Worm (Caenorhabditis elegans) whole organism, late embryonic: ENCODE data around the gene C05B5.17.

Source experiments
- ceh-22 ChIP-seq: sonication (generic microtip); optimal IDR thresholded peaks from 2 replicates; lab custom pipeline; 2017; ENCODE audit warnings: missing biosample characterization, missing genetic modification characterization
- ceh-24 ChIP-seq: sonication (generic microtip); optimal IDR thresholded peaks from 2 replicates; lab custom pipeline; 2016; ENCODE audit warnings: mild to moderate bottlenecking, missing genetic modification characterization, missing compliant biosample characterization
- elt-4 ChIP-seq: sonication (generic microtip); optimal IDR thresholded peaks from 2 replicates; lab custom pipeline; 2016; ENCODE audit warnings: missing genetic modification characterization, missing compliant biosample characterization
- hlh-6 ChIP-seq: sonication (generic microtip); optimal IDR thresholded peaks from 2 replicates; lab custom pipeline; 2016; ENCODE audit warnings: missing genotype, missing genetic modification characterization, missing compliant biosample characterization
- nfya-1 ChIP-seq: sonication (generic microtip); optimal IDR thresholded peaks from 2 replicates; lab custom pipeline; 2017; ENCODE audit warnings: missing genetic modification characterization, mild to moderate bottlenecking, missing compliant biosample characterization, antibody characterized with exemption, moderate library complexity
- pqm-1 ChIP-seq: sonication (generic microtip); optimal IDR thresholded peaks from 2 replicates; lab custom pipeline; 2016; ENCODE audit warnings: missing genetic modification characterization, missing compliant biosample characterization

- TF ChIP-seq hlh-6 (tag; lab: Kevin White, UChicago) (no peak), pqm-1 (tag; lab: Kevin White, UChicago) (no peak), ceh-22 (tag; lab: Kevin White, UChicago) (no peak), nfya-1 (tag; lab: Kevin White, UChicago) (no peak), ceh-24 (no peak), elt-4 (no peak)
These were observed 14.5 kb downstream of the C05B5.17 start for ce11 chrIII:9984604-9985003.
